Worm (Caenorhabditis elegans): ENCODE measurements around the gene scpl-4.

- no peak for TF ChIP-seq Y67H2A.10 (GFP tag; conservative IDR thresholded peaks at IDR 0.05)
- TF ChIP-seq pbrm-1 (GFP tag; IDR thresholded peaks at IDR 0.05), result no peak
- TF ChIP-seq snpc-4 (GFP tag; optimal IDR thresholded peaks at IDR 0.05), result no peak
- TF ChIP-seq snpc-4 (tag; optimal IDR thresholded peaks at IDR 0.05), result no peak
- no peak for TF ChIP-seq cebp-1 (GFP tag; IDR thresholded peaks at IDR 0.05)
- no peak for TF ChIP-seq cebp-1 (tag; optimal IDR thresholded peaks at IDR 0.05)
- TF ChIP-seq lin-35 (GFP tag; optimal IDR thresholded peaks at IDR 0.05), result no peak
- no peak for TF ChIP-seq aptf-2 (GFP tag; conservative IDR thresholded peaks at IDR 0.05)
- TF ChIP-seq ztf-26 (tag; optimal IDR thresholded peaks at IDR 0.05), result no peak
- TF ChIP-seq ztf-28 (GFP tag; IDR thresholded peaks at IDR 0.05), result no peak
- TF ChIP-seq F57C9.4 (tag; optimal IDR thresholded peaks at IDR 0.05), result no peak
- no peak for TF ChIP-seq ccch-3 (GFP tag; optimal IDR thresholded peaks at IDR 0.05)
- no peak for TF ChIP-seq sea-2 (GFP tag; IDR thresholded peaks at IDR 0.05)
Observed at ce11 chrV:10557676-10558075, 41.2 kb upstream of the scpl-4 start, which contains the start of gene best-14.
